Worm (Caenorhabditis elegans) whole organism, early embryonic: ENCODE results near the gene C08F8.15.

Experiments used
- aly-1 ChIP-seq: sonication (generic microtip); optimal IDR thresholded peaks from 2 replicates; lab custom pipeline; 2016; ENCODE audit warnings: missing genetic modification characterization, missing compliant biosample characterization
- ama-1 ChIP-seq: fragments of 150-350 bp; optimal IDR thresholded peaks from 2 replicates; lab custom pipeline; 2014
- ceh-13 ChIP-seq: fragments of 200-800 bp; sonication (Bioruptor generic); optimal IDR thresholded peaks from 2 replicates; lab custom pipeline; 2018; ENCODE audit warnings: mild to moderate bottlenecking, missing genetic modification characterization, missing compliant biosample characterization
- ets-7 ChIP-seq: sonication (generic microtip); optimal IDR thresholded peaks from 2 replicates; lab custom pipeline; 2016; ENCODE audit warnings: missing genotype, missing genetic modification characterization, missing compliant biosample characterization
- flt-1 ChIP-seq: fragments of 200-800 bp; sonication (Bioruptor generic); IDR thresholded peaks from 2 replicates; pipeline ENCODE4 v1.3.6; 2022; ENCODE audit warnings: missing genetic modification characterization, missing compliant biosample characterization
- hmg-4 ChIP-seq: fragments of 200-800 bp; sonication (Bioruptor generic); optimal IDR thresholded peaks from 2 replicates; lab custom pipeline; 2018; ENCODE audit warnings: mild to moderate bottlenecking, missing genetic modification characterization, missing compliant biosample characterization
- hnd-1 ChIP-seq: sonication (generic microtip); optimal IDR thresholded peaks from 2 replicates; lab custom pipeline; 2016; ENCODE audit warnings: missing genetic modification characterization, missing compliant biosample characterization
- pes-1 ChIP-seq: fragments of 200-800 bp; sonication (Bioruptor generic); IDR thresholded peaks from 2 replicates; pipeline ENCODE4 v1.3.6; 2022; ENCODE audit warnings: missing genetic modification reagents, missing genetic modification characterization, missing compliant biosample characterization
- scrt-1 ChIP-seq: fragments of 200-800 bp; sonication (Bioruptor generic); IDR thresholded peaks from 2 replicates; pipeline ENCODE4 v1.3.6; 2022; ENCODE audit warnings: missing genetic modification characterization, missing compliant biosample characterization
- tbx-37 ChIP-seq: fragments of 200-800 bp; sonication (Bioruptor generic); conservative IDR thresholded peaks from 2 replicates; pipeline ENCODE4 v1.3.6; 2022; ENCODE audit warnings: missing genetic modification reagents, missing genetic modification characterization, missing compliant biosample characterization
- tra-4 ChIP-seq: sonication (generic microtip); optimal IDR thresholded peaks from 2 replicates; lab custom pipeline; 2017; ENCODE audit warnings: missing genetic modification characterization, missing compliant biosample characterization

DNA sequence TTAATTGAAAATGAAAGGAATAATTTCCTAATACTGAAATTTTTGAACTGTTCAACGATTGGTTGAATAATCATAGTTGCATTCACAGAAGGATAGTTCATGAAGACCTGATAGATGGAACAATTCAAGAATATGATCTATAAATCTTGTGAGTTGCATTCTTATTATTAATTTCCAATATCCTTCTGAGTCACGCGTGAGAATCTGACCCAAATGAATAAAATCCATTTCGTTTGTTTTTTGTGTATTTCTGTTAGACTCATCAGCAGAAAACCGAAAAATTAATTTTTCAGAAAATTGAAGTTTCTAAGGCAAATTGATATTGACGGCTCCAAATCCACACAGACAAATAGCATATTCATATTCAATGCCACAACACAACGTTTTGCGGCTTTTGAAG is 28.8 kb upstream of the C08F8.15 start, which contains the start of gene fbxb-79:
- no peak for TF ChIP-seq tra-4
- TF ChIP-seq ama-1 (lab: Kevin White, UChicago): no peak
- no peak for TF ChIP-seq scrt-1 (GFP tag; lab: Robert Waterston, UW)
- TF ChIP-seq aly-1 (tag; lab: Kevin White, UChicago): no peak
- TF ChIP-seq flt-1: no peak
- TF ChIP-seq ceh-13 (GFP tag; lab: Kevin White, UChicago): no peak
- no peak for TF ChIP-seq hnd-1 (tag; lab: Kevin White, UChicago)
- no peak for TF ChIP-seq hmg-4
- TF ChIP-seq ets-7: no peak
- TF ChIP-seq pes-1 (GFP tag; lab: Robert Waterston, UW): no peak
- no peak for TF ChIP-seq tbx-37 (GFP tag; lab: Robert Waterston, UW)
